Fruit fly (Drosophila melanogaster) whole organism, pupa: ENCODE results near the gene CG42674.
A peak's percentile ranks its signal among the peaks of the same experiment; 100 is the strongest.

ENCODE experiments used
- CG10348 ChIP-seq: fragments of 200-800 bp; sonication (Bioruptor generic); IDR thresholded peaks from 2 replicates; pipeline ENCODE4 v1.3.6; 2022; ENCODE audit warnings: missing biosample characterization, missing genetic modification characterization
- CG12605 ChIP-seq: fragments of 200-800 bp; sonication (Bioruptor generic); IDR thresholded peaks from 2 replicates; pipeline ENCODE4 v1.3.6; 2022; ENCODE audit warnings: missing biosample characterization, missing genetic modification characterization
- CG13204 ChIP-seq: fragments of 200-800 bp; sonication (Bioruptor generic); optimal IDR thresholded peaks from 2 replicates; lab custom pipeline; 2018; ENCODE audit warnings: missing biosample characterization, mild to moderate bottlenecking, missing genetic modification characterization, moderate library complexity
- CG14655 ChIP-seq: fragments of 200-800 bp; sonication (Bioruptor generic); optimal IDR thresholded peaks from 3 replicates; lab custom pipeline; 2017; ENCODE audit warnings: mild to moderate bottlenecking, missing biosample characterization, missing genetic modification reagents, missing genetic modification characterization
- CG15710 ChIP-seq: fragments of 200-800 bp; sonication (Bioruptor generic); optimal IDR thresholded peaks from 2 replicates; lab custom pipeline; 2018; ENCODE audit warnings: missing biosample characterization, mild to moderate bottlenecking, missing genetic modification characterization, moderate library complexity
- CG17806 ChIP-seq: fragments of 200-800 bp; sonication (Bioruptor generic); optimal IDR thresholded peaks from 2 replicates; lab custom pipeline; 2018; ENCODE audit warnings: missing biosample characterization, mild to moderate bottlenecking, missing genetic modification characterization, moderate library complexity
- CG32121 ChIP-seq: fragments of 200-800 bp; sonication (Bioruptor generic); IDR thresholded peaks from 2 replicates; pipeline ENCODE4 v1.3.6; 2022; ENCODE audit warnings: missing biosample characterization, missing genetic modification characterization
- CG34367 ChIP-seq: fragments of 200-800 bp; sonication (Bioruptor generic); optimal IDR thresholded peaks from 2 replicates; lab custom pipeline; 2018; ENCODE audit warnings: missing biosample characterization, mild to moderate bottlenecking, missing genetic modification characterization
- CG4496 ChIP-seq: fragments of 200-800 bp; sonication (Bioruptor generic); IDR thresholded peaks from 3 replicates; pipeline ENCODE4 v1.3.6; 2022; ENCODE audit warnings: missing biosample characterization, missing genetic modification characterization
- CG8159 ChIP-seq: fragments of 200-800 bp; sonication (Bioruptor generic); optimal IDR thresholded peaks from 3 replicates; lab custom pipeline; 2018; ENCODE audit warnings: missing biosample characterization, mild to moderate bottlenecking, missing genetic modification characterization, moderate library complexity
- CG8301 ChIP-seq: fragments of 200-800 bp; sonication (Bioruptor generic); optimal IDR thresholded peaks from 2 replicates; lab custom pipeline; 2018; ENCODE audit warnings: missing biosample characterization, mild to moderate bottlenecking, missing genetic modification characterization
- CG9948 ChIP-seq: fragments of 200-800 bp; sonication (Bioruptor generic); optimal IDR thresholded peaks from 2 replicates; lab custom pipeline; 2018; ENCODE audit warnings: missing biosample characterization, mild to moderate bottlenecking, missing genetic modification characterization, moderate library complexity
- D1 ChIP-seq: fragments of 200-800 bp; sonication (Bioruptor generic); optimal IDR thresholded peaks from 2 replicates; lab custom pipeline; 2018; ENCODE audit warnings: missing biosample characterization, mild to moderate bottlenecking, missing genetic modification characterization, moderate library complexity
- EcR ChIP-seq: fragments of 200-800 bp; sonication (Bioruptor generic); optimal IDR thresholded peaks from 3 replicates; lab custom pipeline; 2019; ENCODE audit warnings: missing biosample characterization, missing genetic modification characterization, mild to moderate bottlenecking, moderate library complexity, missing genetic modification reagents
- Pif1A ChIP-seq: fragments of 200-800 bp; sonication (Bioruptor generic); optimal IDR thresholded peaks from 3 replicates; lab custom pipeline; 2016; ENCODE audit warnings: missing biosample characterization, missing genetic modification characterization
- Pif1B ChIP-seq: fragments of 200-800 bp; sonication (Bioruptor generic); optimal IDR thresholded peaks from 3 replicates; lab custom pipeline; 2016; ENCODE audit warnings: missing biosample characterization, missing genetic modification characterization
- Snoo ChIP-seq: fragments of 200-800 bp; sonication (Bioruptor generic); optimal IDR thresholded peaks from 3 replicates; lab custom pipeline; 2017; ENCODE audit warnings: missing biosample characterization, mild to moderate bottlenecking, missing genetic modification characterization, inconsistent platforms
- fd96Ca ChIP-seq: fragments of 200-800 bp; sonication (Bioruptor generic); IDR thresholded peaks from 3 replicates; pipeline ENCODE4 v1.3.6; 2022; ENCODE audit warnings: missing biosample characterization, missing genetic modification characterization
- gl ChIP-seq: fragments of 200-800 bp; sonication (Bioruptor generic); optimal IDR thresholded peaks from 2 replicates; lab custom pipeline; 2018; ENCODE audit warnings: missing biosample characterization, mild to moderate bottlenecking, missing genetic modification characterization
- rn ChIP-seq: fragments of 200-800 bp; sonication (Bioruptor generic); IDR thresholded peaks from 2 replicates; pipeline ENCODE4 v1.3.6; 2022; ENCODE audit warnings: missing biosample characterization, missing genetic modification characterization

Gene CG42674

DNA sequence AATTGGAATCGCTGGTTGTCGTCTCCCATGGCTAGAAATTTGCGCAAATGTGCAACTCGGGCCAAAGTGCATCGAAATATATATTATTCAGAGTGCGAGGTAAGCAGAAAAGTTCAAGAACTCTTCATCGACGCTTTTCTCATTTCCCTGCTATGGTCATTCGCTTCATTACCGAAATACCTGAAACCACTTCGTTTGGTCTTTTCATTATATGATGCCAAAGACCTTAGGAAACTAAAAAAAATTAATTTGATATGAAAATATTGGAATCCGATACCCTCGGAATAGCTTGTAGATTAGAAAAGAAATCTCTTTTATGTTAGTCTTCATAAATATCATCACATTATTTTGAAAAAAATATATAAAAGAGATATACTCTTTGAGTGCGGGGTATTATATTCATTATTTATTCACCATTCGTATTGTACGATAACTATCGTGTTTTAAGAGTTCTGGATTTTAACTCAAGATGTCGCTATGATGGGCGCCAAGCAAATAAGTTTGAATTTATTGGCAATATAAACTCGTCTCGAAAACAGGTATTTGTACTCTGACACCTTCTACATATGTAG lies 85.2 kb downstream of the CG42674 start, which contains the start of gene CG14187:
Gene CG14187 (minus strand): TSS at position 51 of the 572 bp plus-strand sequence.
- TF ChIP-seq CG17806 (tag; lab: Kevin White, UChicago) = peak; percentile 11
- TF ChIP-seq CG13204 (GFP tag; lab: Kevin White, UChicago) = no peak
- no peak for TF ChIP-seq CG4496 (GFP tag; lab: Robert Waterston, UW)
- TF ChIP-seq CG14655 (GFP tag; lab: Kevin White, UChicago) = peak; percentile 24
- no peak for TF ChIP-seq rn (GFP tag; lab: Robert Waterston, UW)
- peak; percentile 12 for TF ChIP-seq CG15710 (tag; lab: Kevin White, UChicago)

DNA sequence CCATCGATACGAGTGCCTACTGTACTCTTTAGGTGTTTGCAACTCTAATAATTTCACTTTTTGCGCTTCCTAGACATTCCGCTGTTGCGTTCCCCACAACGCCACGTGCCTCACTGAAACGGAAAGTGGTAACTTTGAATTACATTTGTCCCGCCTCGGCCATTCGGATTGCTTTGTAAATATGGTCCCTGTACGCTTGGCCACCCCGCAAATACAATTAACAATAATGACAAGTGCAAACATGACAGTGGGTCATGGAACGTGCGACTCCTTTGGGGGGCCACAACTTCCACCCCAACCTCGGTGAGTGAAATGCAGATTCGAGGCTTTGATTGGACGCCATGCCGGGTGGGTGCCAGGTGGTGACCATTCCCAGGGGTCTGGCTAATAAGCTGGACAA lies 86.7 kb downstream of the CG42674 start, which contains the start of gene Ir76b:
Gene Ir76b (minus strand): TSS at position 101 of the 400 bp plus-strand sequence.
- TF ChIP-seq EcR = no peak
- TF ChIP-seq CG12605 (GFP tag; lab: Robert Waterston, UW) = no peak
- TF ChIP-seq D1 = no peak
- no peak for TF ChIP-seq gl (tag; lab: Kevin White, UChicago)
- TF ChIP-seq CG13204 (GFP tag; lab: Kevin White, UChicago) = no peak
- TF ChIP-seq CG8159 (tag; lab: Kevin White, UChicago) = no peak
- no peak for TF ChIP-seq CG4496 (GFP tag; lab: Robert Waterston, UW)
- TF ChIP-seq CG10348 (GFP tag; lab: Robert Waterston, UW) = no peak
- no peak for TF ChIP-seq CG17806 (tag; lab: Kevin White, UChicago)
- TF ChIP-seq Snoo (tag; lab: Kevin White, UChicago) = no peak
- no peak for TF ChIP-seq CG32121
- no peak for TF ChIP-seq CG15710 (tag; lab: Kevin White, UChicago)
- TF ChIP-seq CG9948 (tag; lab: Kevin White, UChicago) = no peak
- no peak for TF ChIP-seq CG14655 (GFP tag; lab: Kevin White, UChicago)
- no peak for TF ChIP-seq rn (GFP tag; lab: Robert Waterston, UW)
- no peak for TF ChIP-seq CG34367 (tag; lab: Kevin White, UChicago)
- TF ChIP-seq CG8301 = no peak
- no peak for TF ChIP-seq Pif1B (GFP tag; lab: Kevin White, UChicago)

DNA sequence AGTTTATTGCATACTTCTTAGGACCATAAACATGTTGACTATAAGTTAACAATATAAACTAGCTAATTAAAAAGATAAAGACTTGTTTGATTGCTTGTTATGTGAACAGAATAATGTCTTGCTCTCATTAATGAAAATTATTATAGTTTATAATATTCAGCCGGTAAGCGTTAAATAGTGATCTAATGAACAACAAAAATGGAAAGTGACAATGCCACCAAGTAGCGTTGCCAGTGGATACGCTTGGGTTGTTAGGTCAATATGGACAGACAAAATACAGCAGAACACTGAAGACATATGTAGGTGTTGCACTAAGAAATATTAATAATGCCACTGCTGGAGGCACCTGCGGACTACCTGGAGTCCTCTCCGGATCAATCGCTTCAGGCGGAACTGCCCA lies 92.3 kb downstream of the CG42674 start, which contains the start of gene CG14185:
Gene CG14185 (plus strand): TSS at position 301 of the 400 bp plus-strand sequence.
- no peak for TF ChIP-seq CG14655 (GFP tag; lab: Kevin White, UChicago)
- no peak for TF ChIP-seq CG12605 (GFP tag; lab: Robert Waterston, UW)
- no peak for TF ChIP-seq CG8301
- TF ChIP-seq Pif1A (GFP tag; lab: Kevin White, UChicago) = no peak
- no peak for TF ChIP-seq EcR
- TF ChIP-seq CG17806 (tag; lab: Kevin White, UChicago) = no peak
- no peak for TF ChIP-seq Snoo (tag; lab: Kevin White, UChicago)
- no peak for TF ChIP-seq CG34367 (tag; lab: Kevin White, UChicago)
- TF ChIP-seq fd96Ca (GFP tag; lab: Robert Waterston, UW) = no peak
- no peak for TF ChIP-seq gl (tag; lab: Kevin White, UChicago)
- TF ChIP-seq CG15710 (tag; lab: Kevin White, UChicago) = no peak
- no peak for TF ChIP-seq Pif1B (GFP tag; lab: Kevin White, UChicago)
- no peak for TF ChIP-seq D1
- no peak for TF ChIP-seq CG10348 (GFP tag; lab: Robert Waterston, UW)
- TF ChIP-seq CG8159 (tag; lab: Kevin White, UChicago) = no peak
- TF ChIP-seq CG9948 (tag; lab: Kevin White, UChicago) = no peak
- no peak for TF ChIP-seq rn (GFP tag; lab: Robert Waterston, UW)

DNA sequence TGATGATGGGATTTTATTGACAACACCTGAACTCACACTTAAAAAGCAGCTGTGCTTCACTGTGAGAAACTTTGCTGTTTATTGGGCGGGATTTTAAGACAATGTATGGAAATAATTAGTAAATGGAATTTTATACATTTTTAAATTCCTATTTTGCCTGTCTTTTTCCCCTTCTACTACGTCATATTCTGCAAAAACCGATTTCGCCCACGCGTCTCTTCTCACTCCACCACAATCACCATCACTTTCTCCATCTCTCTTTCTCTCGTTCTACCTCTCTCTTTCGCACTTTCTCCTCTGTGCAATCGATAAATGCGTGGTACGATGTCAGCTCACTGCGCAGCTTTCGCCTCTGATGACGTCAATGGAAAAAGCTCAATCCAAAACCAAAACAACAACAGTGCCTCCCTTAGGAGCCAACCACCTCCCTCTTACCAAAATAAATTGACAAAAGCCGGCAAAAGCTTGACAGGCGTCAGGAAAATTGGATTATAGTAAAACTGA lies 93.5 kb downstream of the CG42674 start:
- TF ChIP-seq gl (tag; lab: Kevin White, UChicago) (no peak), CG4496 (GFP tag; lab: Robert Waterston, UW) (no peak), Pif1A (GFP tag; lab: Kevin White, UChicago) (no peak), CG17806 (tag; lab: Kevin White, UChicago) (no peak)
- TF ChIP-seq, all 21 proteins: peak for 0

DNA sequence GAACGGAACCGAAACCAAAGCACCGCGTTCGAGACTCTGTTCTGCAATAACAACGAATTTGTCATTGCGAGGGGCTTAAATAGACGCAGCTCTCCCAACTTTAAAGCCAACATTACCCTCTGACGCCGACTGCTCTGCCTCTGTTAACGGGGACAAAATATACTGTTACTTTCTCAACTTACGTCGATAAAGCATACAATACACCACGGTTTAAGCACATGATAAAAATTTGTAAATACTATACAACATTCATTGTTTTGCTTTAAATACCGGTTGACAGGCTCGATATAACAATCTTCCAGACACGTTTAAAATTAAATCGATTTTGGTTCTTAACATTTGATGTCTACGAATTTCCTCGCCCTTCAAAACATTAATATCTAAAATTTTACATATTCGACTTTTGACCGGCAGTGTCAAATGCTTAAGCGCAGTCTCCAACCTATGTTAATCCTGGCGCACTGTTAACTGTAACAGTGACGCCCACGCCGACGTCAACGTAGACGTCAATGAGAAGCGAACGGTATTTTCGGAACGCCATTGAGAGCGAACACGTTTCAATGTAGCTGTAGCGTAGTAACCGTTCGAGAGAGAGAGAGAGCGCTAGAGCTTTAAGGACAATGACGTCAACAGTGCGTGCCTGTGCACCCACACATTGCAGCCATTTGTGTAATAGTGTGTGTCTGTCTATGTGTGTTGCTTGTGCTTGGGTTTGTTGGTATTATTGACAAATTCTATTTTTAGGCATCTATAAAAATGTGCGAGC lies 94.2 kb downstream of the CG42674 start, which contains the start of gene CG14186:
Gene CG14186 (minus strand): TSS at position 51 of the 766 bp plus-strand sequence.
- no peak for TF ChIP-seq CG34367 (tag; lab: Kevin White, UChicago)
- 0 out of 3 replicates have a peak, but pooled peaks have one; percentile 11 for TF ChIP-seq fd96Ca (GFP tag; lab: Robert Waterston, UW)
- TF ChIP-seq CG15710 (tag; lab: Kevin White, UChicago) = no peak
- TF ChIP-seq CG8159 (tag; lab: Kevin White, UChicago) = no peak
- 0 out of 3 replicates have a peak, but pooled peaks have one; percentile 14 for TF ChIP-seq CG4496 (GFP tag; lab: Robert Waterston, UW)
- no peak for TF ChIP-seq CG14655 (GFP tag; lab: Kevin White, UChicago)
- TF ChIP-seq CG13204 (GFP tag; lab: Kevin White, UChicago) = no peak
- no peak for TF ChIP-seq CG8301
- no peak for TF ChIP-seq Pif1B (GFP tag; lab: Kevin White, UChicago)
- TF ChIP-seq CG12605 (GFP tag; lab: Robert Waterston, UW) = no peak
- no peak for TF ChIP-seq Snoo (tag; lab: Kevin White, UChicago)
